Fruit fly (Drosophila melanogaster) whole organism, embryonic: Measurements from ENCODE around the gene Hecw.

Source experiments
- Abd-B ChIP-seq: fragments of 200-800 bp; sonication (Bioruptor generic); optimal IDR thresholded peaks from 2 replicates; lab custom pipeline; 2018; ENCODE audit warnings: missing biosample characterization, mild to moderate bottlenecking, missing genetic modification characterization, moderate library complexity
- CG10147 ChIP-seq: fragments of 200-800 bp; sonication (Bioruptor generic); optimal IDR thresholded peaks from 2 replicates; lab custom pipeline; 2019; ENCODE audit warnings: missing biosample characterization, mild to moderate bottlenecking, missing genetic modification characterization, moderate library complexity
- CG10431 ChIP-seq: fragments of 200-800 bp; sonication (Bioruptor generic); optimal IDR thresholded peaks from 3 replicates; lab custom pipeline; 2018; ENCODE audit warnings: missing biosample characterization, mild to moderate bottlenecking, missing genetic modification characterization
- CG10543 ChIP-seq: fragments of 200-800 bp; sonication (Bioruptor generic); optimal IDR thresholded peaks from 3 replicates; lab custom pipeline; 2017; ENCODE audit warnings: missing biosample characterization, mild to moderate bottlenecking, missing genetic modification characterization, moderate library complexity
- CG10565 ChIP-seq: fragments of 200-800 bp; sonication (Bioruptor generic); optimal IDR thresholded peaks from 3 replicates; lab custom pipeline; 2016; ENCODE audit warnings: missing biosample characterization, mild to moderate bottlenecking, missing genetic modification characterization
- CG11695 ChIP-seq: fragments of 200-800 bp; sonication (Bioruptor generic); IDR thresholded peaks from 3 replicates; pipeline ENCODE4 v1.3.6; 2022; ENCODE audit warnings: missing biosample characterization, missing genetic modification characterization
- CG12299 ChIP-seq: fragments of 200-800 bp; sonication (Bioruptor generic); optimal IDR thresholded peaks from 2 replicates; lab custom pipeline; 2018; ENCODE audit warnings: missing biosample characterization, mild to moderate bottlenecking, missing genetic modification characterization
- CG13775 ChIP-seq: fragments of 200-800 bp; sonication (Bioruptor generic); optimal IDR thresholded peaks from 3 replicates; lab custom pipeline; 2017; ENCODE audit warnings: missing biosample characterization, mild to moderate bottlenecking, missing genetic modification characterization
- CG14050 ChIP-seq: fragments of 200-800 bp; sonication (Bioruptor generic); IDR thresholded peaks from 3 replicates; pipeline ENCODE4 v1.3.6; 2022; ENCODE audit warnings: missing biosample characterization, missing genetic modification characterization
- CG14965 ChIP-seq: fragments of 200-800 bp; sonication (Bioruptor generic); optimal IDR thresholded peaks from 2 replicates; lab custom pipeline; 2016; ENCODE audit warnings: missing biosample characterization, missing genetic modification characterization, borderline replicate concordance
- CG15011 ChIP-seq: fragments of 200-800 bp; sonication (Bioruptor generic); optimal IDR thresholded peaks from 3 replicates; lab custom pipeline; 2018; ENCODE audit warnings: missing biosample characterization, mild to moderate bottlenecking, missing genetic modification characterization
- CG16813 ChIP-seq: fragments of 200-800 bp; sonication (Bioruptor generic); IDR thresholded peaks from 3 replicates; pipeline ENCODE4 v1.3.6; 2022; ENCODE audit warnings: missing biosample characterization, missing genetic modification characterization; ENCODE audit not compliant: partially characterized antibody
- CG17568 ChIP-seq: fragments of 200-800 bp; sonication (Bioruptor generic); optimal IDR thresholded peaks from 2 replicates; lab custom pipeline; 2018; ENCODE audit warnings: missing biosample characterization, mild to moderate bottlenecking, missing genetic modification characterization, moderate library complexity
- CG18262 ChIP-seq: fragments of 200-800 bp; optimal IDR thresholded peaks from 3 replicates; lab custom pipeline; 2019; ENCODE audit warnings: missing biosample characterization, mild to moderate bottlenecking, missing genetic modification characterization, moderate library complexity
- CG18619 ChIP-seq: fragments of 200-800 bp; sonication (Bioruptor generic); optimal IDR thresholded peaks from 3 replicates; lab custom pipeline; 2017; ENCODE audit warnings: missing biosample characterization, mild to moderate bottlenecking, missing genetic modification characterization
- CG2202 ChIP-seq: fragments of 200-800 bp; sonication (Bioruptor generic); optimal IDR thresholded peaks from 2 replicates; lab custom pipeline; 2018; ENCODE audit warnings: missing biosample characterization, mild to moderate bottlenecking, missing genetic modification characterization
- CG32772 ChIP-seq: fragments of 200-800 bp; sonication (Bioruptor generic); IDR thresholded peaks from 2 replicates; pipeline ENCODE4 v1.3.6; 2022; ENCODE audit warnings: missing biosample characterization, missing genetic modification characterization
- CG34422 ChIP-seq: fragments of 200-800 bp; sonication (Bioruptor generic); IDR thresholded peaks from 3 replicates; pipeline ENCODE4 v1.3.6; 2022; ENCODE audit warnings: missing biosample characterization, missing genetic modification characterization
- CG3726 ChIP-seq: fragments of 200-800 bp; sonication (Bioruptor generic); IDR thresholded peaks from 3 replicates; pipeline ENCODE4, ENCODE4 v1.3.6; 2022; ENCODE audit warnings: missing biosample characterization, missing genetic modification characterization
- CG6272 ChIP-seq: fragments of 200-800 bp; sonication (Bioruptor generic); IDR thresholded peaks from 2 replicates; pipeline ENCODE4 v1.3.6; 2022; ENCODE audit warnings: missing biosample characterization, missing genetic modification characterization
- CG6791 ChIP-seq: fragments of 200-800 bp; sonication (Bioruptor generic); IDR thresholded peaks from 3 replicates; pipeline ENCODE4 v1.3.6; 2022; ENCODE audit warnings: missing biosample characterization, missing genetic modification characterization; ENCODE audit not compliant: partially characterized antibody
- CG8924 ChIP-seq: fragments of 200-800 bp; optimal IDR thresholded peaks from 3 replicates; lab custom pipeline; 2019; ENCODE audit warnings: missing biosample characterization, mild to moderate bottlenecking, missing genetic modification characterization, moderate library complexity
- CG9215 ChIP-seq: fragments of 200-800 bp; sonication (Bioruptor generic); IDR thresholded peaks from 2 replicates; pipeline ENCODE4 v1.3.6; 2022; ENCODE audit warnings: missing biosample characterization, missing genetic modification characterization
- CG9932 ChIP-seq: fragments of 200-800 bp; sonication (Bioruptor generic); IDR thresholded peaks from 2 replicates; pipeline ENCODE4 v1.3.6; 2022; ENCODE audit warnings: missing biosample characterization, missing genetic modification characterization
- CHES-1-like ChIP-seq: fragments of 200-800 bp; sonication (Bioruptor generic); optimal IDR thresholded peaks from 2 replicates; lab custom pipeline; 2016; ENCODE audit warnings: missing biosample characterization, missing genetic modification characterization
- Dip3 ChIP-seq: fragments of 200-800 bp; sonication (Bioruptor generic); optimal IDR thresholded peaks from 3 replicates; lab custom pipeline; 2016; ENCODE audit warnings: missing biosample characterization, missing genetic modification characterization
- Eip74EF ChIP-seq, 2 experiments: fragments of 200-800 bp in 1 of 2; fragments of >200 bp in 1 of 2; sonication (Bioruptor generic) in 1 of 2; optimal IDR thresholded peaks; 2 replicates each; lab custom pipeline; 2017 to 2019; ENCODE audit warnings: missing biosample characterization in 2 of 2, missing genetic modification characterization in 2 of 2, mild to moderate bottlenecking in 1 of 2, moderate library complexity in 1 of 2
- HLH4C ChIP-seq: fragments of 200-800 bp; sonication (Bioruptor generic); IDR thresholded peaks from 3 replicates; pipeline ENCODE4 v1.3.6; 2022; ENCODE audit warnings: missing biosample characterization, missing genetic modification characterization; ENCODE audit not compliant: partially characterized antibody
- Hsf ChIP-seq: fragments of 200-800 bp; sonication (Bioruptor generic); optimal IDR thresholded peaks from 3 replicates; lab custom pipeline; 2016; ENCODE audit warnings: missing biosample characterization, missing genetic modification characterization
- Lpt ChIP-seq: fragments of >200 bp; optimal IDR thresholded peaks from 2 replicates; lab custom pipeline; 2018; ENCODE audit warnings: missing biosample characterization, missing genetic modification characterization
- Six4 ChIP-seq: fragments of 200-800 bp; sonication (Bioruptor generic); optimal IDR thresholded peaks from 2 replicates; lab custom pipeline; 2016; ENCODE audit warnings: missing biosample characterization, missing genetic modification characterization
- Usf ChIP-seq: fragments of 200-800 bp; sonication (Bioruptor generic); optimal IDR thresholded peaks from 2 replicates; lab custom pipeline; 2017; ENCODE audit warnings: missing genotype, missing biosample characterization, missing genetic modification characterization
- abd-A ChIP-seq: fragments of 200-800 bp; sonication (Bioruptor generic); optimal IDR thresholded peaks from 3 replicates; lab custom pipeline; 2019; ENCODE audit warnings: missing biosample characterization, mild to moderate bottlenecking, missing genetic modification characterization, moderate library complexity
- al ChIP-seq: fragments of 200-800 bp; sonication (Bioruptor generic); IDR thresholded peaks from 2 replicates; pipeline ENCODE4 v1.3.6; 2022; ENCODE audit warnings: missing biosample characterization, missing genetic modification characterization
- aop ChIP-seq: fragments of 200-800 bp; sonication (Bioruptor generic); IDR thresholded peaks from 2 replicates; pipeline ENCODE4 v1.3.6; 2022; ENCODE audit warnings: missing biosample characterization, missing genetic modification characterization
- ash1 ChIP-seq: fragments of 200-800 bp; sonication (Bioruptor generic); optimal IDR thresholded peaks from 2 replicates; lab custom pipeline; 2018; ENCODE audit warnings: missing biosample characterization, mild to moderate bottlenecking, missing genetic modification characterization
- ci ChIP-seq: fragments of 200-800 bp; sonication (Bioruptor generic); IDR thresholded peaks from 3 replicates; pipeline ENCODE4 v1.3.6; 2022; ENCODE audit warnings: missing biosample characterization, missing genetic modification characterization
- fd64A ChIP-seq: fragments of 200-800 bp; sonication (Bioruptor generic); optimal IDR thresholded peaks from 3 replicates; lab custom pipeline; 2018; ENCODE audit warnings: missing biosample characterization, mild to moderate bottlenecking, missing genetic modification characterization
- fu2 ChIP-seq: fragments of 200-800 bp; sonication (Bioruptor generic); optimal IDR thresholded peaks from 2 replicates; lab custom pipeline; 2016; ENCODE audit warnings: missing biosample characterization, missing genetic modification characterization
- gcm ChIP-seq: fragments of 200-800 bp; sonication (Bioruptor generic); optimal IDR thresholded peaks from 2 replicates; lab custom pipeline; 2019; ENCODE audit warnings: missing biosample characterization, mild to moderate bottlenecking, missing genetic modification characterization, moderate library complexity
- kay ChIP-seq: fragments of 200-800 bp; sonication (Bioruptor generic); optimal IDR thresholded peaks from 2 replicates; lab custom pipeline; 2016; ENCODE audit warnings: missing biosample characterization, missing genetic modification characterization
- ken ChIP-seq: fragments of 200-800 bp; sonication (Bioruptor generic); IDR thresholded peaks from 3 replicates; pipeline ENCODE4 v1.3.6; 2022; ENCODE audit warnings: missing biosample characterization, missing genetic modification characterization
- onecut ChIP-seq: fragments of 200-800 bp; sonication (Bioruptor generic); IDR thresholded peaks from 2 replicates; pipeline ENCODE4 v1.3.6; 2022; ENCODE audit warnings: missing biosample characterization, missing genetic modification characterization
- otp ChIP-seq: fragments of 200-800 bp; sonication (Bioruptor generic); IDR thresholded peaks from 3 replicates; pipeline ENCODE4, ENCODE4 v1.3.6; 2022; ENCODE audit warnings: missing biosample characterization, missing genetic modification characterization
- ranshi ChIP-seq: fragments of 200-800 bp; sonication (Bioruptor generic); IDR thresholded peaks from 2 replicates; pipeline ENCODE4 v1.3.6; 2022; ENCODE audit warnings: missing biosample characterization, missing genetic modification characterization
- sens ChIP-seq: fragments of 200-800 bp; sonication (Bioruptor generic); peaks from one replicate; lab custom pipeline; 2016; ENCODE audit warnings: missing biosample characterization, missing genetic modification characterization
- ttk ChIP-seq: fragments of 200-800 bp; sonication (Bioruptor generic); IDR thresholded peaks from 2 replicates; pipeline ENCODE4 v2.1.2; 2022; ENCODE audit warnings: missing biosample characterization, missing genetic modification characterization
- twi ChIP-seq: fragments of 200-800 bp; optimal IDR thresholded peaks from 2 replicates; lab custom pipeline; 2019; ENCODE audit warnings: missing biosample characterization, mild to moderate bottlenecking, missing genetic modification characterization, moderate library complexity
- zfh1 ChIP-seq: fragments of 200-800 bp; sonication (Bioruptor generic); IDR thresholded peaks from 3 replicates; pipeline ENCODE4 v1.3.6; 2022; ENCODE audit warnings: missing biosample characterization, missing genetic modification characterization

The Hecw gene

DNA sequence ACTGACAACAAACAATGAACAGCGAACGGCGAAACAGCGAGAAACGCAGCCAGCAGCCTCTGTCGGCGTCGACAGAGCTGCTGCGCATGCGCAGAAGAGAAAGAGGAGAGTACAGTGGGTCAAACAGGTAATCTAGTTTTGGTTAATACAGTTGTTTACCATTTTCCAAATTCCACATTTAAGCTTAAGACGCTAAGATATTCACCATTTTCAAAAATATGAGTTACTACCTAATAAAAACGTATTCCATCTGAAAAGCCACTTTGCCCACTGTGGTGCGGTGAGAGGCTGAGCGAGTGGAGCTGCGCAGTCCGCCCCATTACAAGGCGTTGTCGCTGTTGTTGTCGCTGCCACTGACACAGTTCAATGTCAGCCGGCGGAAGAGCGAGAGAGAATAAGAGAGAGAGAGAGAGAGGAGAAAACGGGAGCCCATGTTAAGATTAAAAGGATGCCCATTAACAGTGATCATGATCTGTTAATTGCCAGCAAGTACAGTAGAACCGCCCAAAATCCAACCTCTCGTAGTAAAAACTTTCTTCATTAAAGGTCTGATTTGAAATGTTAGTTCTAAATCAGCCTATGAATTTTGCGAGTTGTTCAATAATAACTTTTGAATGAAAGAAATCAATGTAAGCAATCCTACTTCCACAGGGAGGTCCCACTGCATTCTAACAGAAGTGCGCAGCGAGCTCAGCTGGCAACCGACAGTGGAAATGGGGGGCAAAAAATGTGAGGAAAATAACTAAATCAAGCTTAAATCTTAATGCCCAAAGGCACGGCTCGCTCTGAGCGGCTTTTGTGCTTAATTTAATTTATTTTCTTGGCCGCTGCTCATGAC, 42.2 kb downstream of the Hecw start (continued):
- peak; percentile 94 for TF ChIP-seq CG3726 (GFP tag; lab: Robert Waterston, UW)
- peak; percentile 94 for TF ChIP-seq Hsf (GFP tag; lab: Kevin White, UChicago)
- peak; percentile 89 for TF ChIP-seq CG18619 (GFP tag; lab: Kevin White, UChicago)
- TF ChIP-seq CG14965 (GFP tag; lab: Kevin White, UChicago): peak; percentile 69
- TF ChIP-seq sens (GFP tag; lab: Kevin White, UChicago): peak; percentile 100
- peak; percentile 91 for TF ChIP-seq CG2202 (tag; lab: Kevin White, UChicago)
- peak; percentile 96 for TF ChIP-seq CG14050 (GFP tag; lab: Robert Waterston, UW)
- TF ChIP-seq CG11695 (GFP tag; lab: Robert Waterston, UW): peak; percentile 96
- TF ChIP-seq twi (tag; lab: Kevin White, UChicago): peak; percentile 79
- TF ChIP-seq Abd-B (GFP tag; lab: Kevin White, UChicago): peak; percentile 86
- TF ChIP-seq CG18262 (tag; lab: Kevin White, UChicago): peak; percentile 96
- TF ChIP-seq CG8924 (tag; lab: Kevin White, UChicago): peak; percentile 96
- TF ChIP-seq Dip3 (GFP tag; lab: Kevin White, UChicago): peak; percentile 81
- TF ChIP-seq CG15011 (GFP tag; lab: Kevin White, UChicago): peak; percentile 78
- TF ChIP-seq fd64A (GFP tag; lab: Kevin White, UChicago): peak; percentile 89
- TF ChIP-seq CG9932 (GFP tag; lab: Robert Waterston, UW): peak; percentile 67
- TF ChIP-seq Usf (GFP tag; lab: Kevin White, UChicago): peak; percentile 83
- TF ChIP-seq CG9215 (GFP tag; lab: Robert Waterston, UW): peak; percentile 73
- peak; percentile 99 for TF ChIP-seq ci (GFP tag; lab: Robert Waterston, UW)
- TF ChIP-seq CG10565 (GFP tag; lab: Kevin White, UChicago): peak; percentile 66
- TF ChIP-seq ranshi: peak; percentile 94
- TF ChIP-seq CG17568 (GFP tag; lab: Kevin White, UChicago): peak; percentile 89
- TF ChIP-seq ttk (GFP tag; lab: Robert Waterston, UW): peak; percentile 95
- TF ChIP-seq fu2 (GFP tag; lab: Kevin White, UChicago): peak; percentile 82
- peak; percentile 75 for TF ChIP-seq al (GFP tag; lab: Robert Waterston, UW)
- TF ChIP-seq CG10431 (GFP tag; lab: Kevin White, UChicago): peak; percentile 72
- peak; percentile 94 for TF ChIP-seq CG32772 (GFP tag; lab: Robert Waterston, UW)
- peak; percentile 98 for TF ChIP-seq zfh1 (GFP tag; lab: Robert Waterston, UW)
- TF ChIP-seq CG6791 (GFP tag; lab: Robert Waterston, UW): 0 out of 3 replicates have a peak, but pooled peaks have one; percentile 8
- TF ChIP-seq ken (GFP tag; lab: Robert Waterston, UW): peak; percentile 97
- peak; percentile 97 for TF ChIP-seq otp
- TF ChIP-seq CG10543 (GFP tag; lab: Kevin White, UChicago): peak; percentile 12
- peak; percentile 67 for TF ChIP-seq CG10147 (GFP tag; lab: Kevin White, UChicago)
- TF ChIP-seq CG16813 (GFP tag; lab: Robert Waterston, UW): 0 out of 3 replicates have a peak, but pooled peaks have one; percentile 35
- TF ChIP-seq CHES-1-like (GFP tag; lab: Kevin White, UChicago): peak; percentile 93
- TF ChIP-seq Eip74EF (GFP tag; optimal IDR thresholded peaks at IDR 0.05; lab: Kevin White, UChicago): peak in 1 of 2 experiments; percentile 93
- TF ChIP-seq CG6272 (GFP tag; lab: Robert Waterston, UW): peak; percentile 89
- peak; percentile 91 for TF ChIP-seq Six4 (GFP tag; lab: Kevin White, UChicago)
- no peak for TF ChIP-seq Lpt
- peak; percentile 86; the same call in 1 of the 2 replicates for TF ChIP-seq aop (GFP tag; lab: Robert Waterston, UW)
- TF ChIP-seq onecut: peak; percentile 94
- TF ChIP-seq CG12299 (tag; lab: Kevin White, UChicago): peak; percentile 80
- TF ChIP-seq CG13775 (GFP tag; lab: Kevin White, UChicago): peak; percentile 90
- no peak for TF ChIP-seq HLH4C (GFP tag; lab: Robert Waterston, UW)
- peak; percentile 95 for TF ChIP-seq gcm (GFP tag; lab: Kevin White, UChicago)
- TF ChIP-seq CG34422 (GFP tag; lab: Robert Waterston, UW): peak; percentile 97
- peak; percentile 30 for TF ChIP-seq abd-A (tag; lab: Kevin White, UChicago)
- TF ChIP-seq kay (GFP tag; lab: Kevin White, UChicago): peak; percentile 76
- TF ChIP-seq ash1 (GFP tag; lab: Kevin White, UChicago): no peak
